Worm (Caenorhabditis elegans) whole organism, mixed stage, embryonic: ENCODE results near the gene msp-152.

Source experiments
- ces-1 ChIP-seq: fragments of 150-350 bp; optimal IDR thresholded peaks from 2 replicates; lab custom pipeline; 2014; ENCODE audit warnings: missing biosample characterization, missing genetic modification reagents, missing genetic modification characterization
- elt-1 ChIP-seq: sonication (generic microtip); optimal IDR thresholded peaks from 2 replicates; lab custom pipeline; 2017; ENCODE audit warnings: missing genetic modification characterization, mild to moderate bottlenecking, missing compliant biosample characterization, antibody characterized with exemption, moderate library complexity, borderline replicate concordance; ENCODE audit not compliant: insufficient read depth
- elt-3 ChIP-seq: fragments of 150-350 bp; optimal IDR thresholded peaks from 2 replicates; lab custom pipeline; 2014; ENCODE audit warnings: missing biosample characterization, missing genetic modification characterization
- lin-13 ChIP-seq: fragments of 150-350 bp; optimal IDR thresholded peaks from 2 replicates; lab custom pipeline; 2014; ENCODE audit warnings: missing biosample characterization, missing genetic modification characterization
- nhr-237 ChIP-seq: fragments of 150-350 bp; optimal IDR thresholded peaks from 2 replicates; lab custom pipeline; 2014; ENCODE audit warnings: missing biosample characterization, missing genetic modification characterization
- nhr-28 ChIP-seq: fragments of 150-350 bp; optimal IDR thresholded peaks from 2 replicates; lab custom pipeline; 2014; ENCODE audit warnings: missing biosample characterization, missing genetic modification characterization
- nhr-76 ChIP-seq: sonication (generic microtip); optimal IDR thresholded peaks from 2 replicates; lab custom pipeline; 2017; ENCODE audit warnings: missing biosample characterization, missing genetic modification characterization
- pha-4 ChIP-seq: fragments of 150-350 bp; optimal IDR thresholded peaks from 2 replicates; lab custom pipeline; 2018; ENCODE audit warnings: missing biosample characterization, missing genetic modification reagents, missing genetic modification characterization
- snpc-4 ChIP-seq: fragments of 150-350 bp; optimal IDR thresholded peaks from 2 replicates; lab custom pipeline; 2014; ENCODE audit warnings: missing biosample characterization, missing genetic modification characterization
- sptf-1 ChIP-seq: sonication (generic microtip); optimal IDR thresholded peaks from 2 replicates; lab custom pipeline; 2017; ENCODE audit warnings: mild to moderate bottlenecking, missing genetic modification characterization, moderate library complexity, missing compliant biosample characterization
- unc-39 ChIP-seq: fragments of 150-350 bp; optimal IDR thresholded peaks from 2 replicates; lab custom pipeline; 2014; ENCODE audit warnings: missing biosample characterization, missing genetic modification characterization
- unc-62 ChIP-seq: fragments of 150-350 bp; optimal IDR thresholded peaks from 2 replicates; lab custom pipeline; 2014; ENCODE audit warnings: missing biosample characterization, missing genetic modification reagents, missing genetic modification characterization
- ztf-11 ChIP-seq: fragments of 150-350 bp; optimal IDR thresholded peaks from 2 replicates; lab custom pipeline; 2014; ENCODE audit warnings: missing biosample characterization, missing genetic modification characterization

DNA sequence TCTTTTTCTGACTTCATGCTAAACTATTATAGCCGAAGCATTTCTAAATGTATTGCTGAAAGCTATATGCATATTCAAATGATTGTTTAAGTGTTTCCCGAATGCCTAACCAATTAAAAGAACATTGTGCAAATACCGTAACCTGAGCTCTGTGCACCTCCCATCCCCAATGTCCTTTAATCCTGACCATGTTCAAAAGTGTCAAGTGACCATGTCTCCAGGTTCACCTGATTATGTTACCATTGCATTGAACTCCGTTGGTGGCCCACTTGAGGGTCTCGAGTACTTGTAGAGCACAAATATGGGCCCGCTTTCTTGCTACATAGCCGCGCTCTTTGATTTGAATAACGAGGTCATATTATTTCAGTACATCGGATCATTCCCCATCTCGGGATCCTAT lies 42.5 kb downstream of the msp-152 start:
- no peak for TF ChIP-seq ces-1 (GFP tag; lab: Kevin White, UChicago)
- no peak for TF ChIP-seq elt-1 (tag; lab: Kevin White, UChicago)
- no peak for TF ChIP-seq unc-62 (GFP tag; lab: Kevin White, UChicago)
- no peak for TF ChIP-seq elt-3 (tag; lab: Kevin White, UChicago)
- no peak for TF ChIP-seq snpc-4 (tag; lab: Kevin White, UChicago)
- TF ChIP-seq sptf-1 (tag; lab: Kevin White, UChicago) = no peak
- TF ChIP-seq nhr-237 (tag; lab: Kevin White, UChicago) = no peak
- no peak for TF ChIP-seq nhr-28 (tag; lab: Kevin White, UChicago)
- no peak for TF ChIP-seq ztf-11
- no peak for TF ChIP-seq lin-13
- TF ChIP-seq nhr-76 = no peak
- peak; percentile 24 for TF ChIP-seq pha-4
- no peak for TF ChIP-seq unc-39
